Worm (Caenorhabditis elegans): ENCODE data around the gene F08G12.11.

Gene F08G12.11

ce11 chrX:11296683-11297365 lies 18.5 kb downstream of the F08G12.11 start, which contains the start of gene inx-2:
Gene inx-2 (minus strand): TSS chrX:11296733.
- TF ChIP-seq elt-2 (tag; optimal IDR thresholded peaks at IDR 0.05) (peak; percentile 44), K02D7.2 (tag; optimal IDR thresholded peaks at IDR 0.05) (no peak), ceh-31 (tag; optimal IDR thresholded peaks at IDR 0.05) (peak; percentile 36), ceh-34 (tag; optimal IDR thresholded peaks at IDR 0.05) (peak; percentile 19), pax-1 (tag; optimal IDR thresholded peaks at IDR 0.05) (peak; percentile 48), tbx-2 (tag; optimal IDR thresholded peaks at IDR 0.05) (peak; percentile 63), ceh-24 (tag; optimal IDR thresholded peaks at IDR 0.05) (no peak), ceh-30 (tag; optimal IDR thresholded peaks at IDR 0.05) (no peak), hlh-30 (tag; optimal IDR thresholded peaks at IDR 0.05; ENCODE audit: insufficient read depth) (peak; percentile 36), sdc-2 (tag; optimal IDR thresholded peaks at IDR 0.05) (peak; percentile 50)

DNA sequence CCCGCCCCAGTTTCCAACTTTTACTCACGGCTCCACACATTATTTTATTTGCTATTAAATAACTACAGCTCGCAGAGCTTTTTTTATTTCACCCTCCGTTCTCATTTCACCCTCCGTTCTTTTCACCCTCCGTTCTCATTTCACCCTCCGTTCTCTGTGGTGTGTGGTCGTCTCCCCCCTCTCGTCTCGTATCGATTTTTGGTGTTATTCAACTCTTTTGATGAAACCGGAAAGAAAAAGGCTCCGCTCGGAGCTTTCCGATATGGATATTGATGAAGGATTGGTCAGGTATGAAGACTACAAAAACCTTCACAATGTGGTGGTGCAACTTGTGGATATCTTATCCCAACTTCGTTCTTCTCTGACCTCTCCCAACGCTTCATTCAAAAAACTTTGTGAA lies 24.8 kb downstream of the F08G12.11 start:
- TF ChIP-seq pag-3 (tag; optimal IDR thresholded peaks at IDR 0.05; ENCODE audit: borderline replicate concordance) (no peak), nfya-1 (tag; optimal IDR thresholded peaks at IDR 0.05) (no peak), ceh-48 (tag; optimal IDR thresholded peaks at IDR 0.05) (peak; percentile 72)

DNA sequence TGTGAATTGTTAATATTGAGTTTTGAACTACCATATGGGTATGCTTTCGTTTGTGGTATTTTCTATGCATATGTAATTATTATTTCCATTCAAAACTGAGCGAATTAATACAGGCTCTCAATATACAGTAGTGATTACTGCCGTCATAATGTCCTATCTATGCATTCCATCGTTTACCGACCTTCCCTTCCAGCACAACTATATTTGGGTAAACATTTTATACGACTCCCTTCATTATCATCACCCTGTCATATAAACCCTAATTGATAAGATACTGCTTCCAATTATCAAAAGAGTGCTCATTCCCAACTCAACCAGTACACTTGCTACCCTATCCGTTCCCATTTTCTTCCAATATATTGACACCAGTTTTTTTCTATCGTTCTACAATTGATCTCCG lies 25.4 kb downstream of the F08G12.11 start:
- TF ChIP-seq elt-2 (tag; optimal IDR thresholded peaks at IDR 0.05) (peak; percentile 77), ets-4 (tag; optimal IDR thresholded peaks at IDR 0.05) (no peak), elt-4 (tag; optimal IDR thresholded peaks at IDR 0.05) (no peak), ztf-16 (tag; optimal IDR thresholded peaks at IDR 0.05) (no peak)

- TF ChIP-seq tbx-7 (tag; optimal IDR thresholded peaks at IDR 0.05) (no peak), hlh-30 (tag; optimal IDR thresholded peaks at IDR 0.05; ENCODE audit: insufficient read depth) (no peak), fax-1 (tag; optimal IDR thresholded peaks at IDR 0.05) (no peak)
These were observed 27.8 kb downstream of the F08G12.11 start, which contains the start of gene F38B2.4 for ce11 chrX:11287617-11288016. Gene F38B2.4 (minus strand): TSS chrX:11287717.

- no peak for TF ChIP-seq mec-3 (tag; optimal IDR thresholded peaks at IDR 0.05; ENCODE audit: borderline replicate concordance)
These were observed 29.1 kb downstream of the F08G12.11 start, which contains the start of gene F38B2.3 for ce11 chrX:11286246-11286645. Gene F38B2.3 (minus strand): TSS chrX:11286346.

DNA sequence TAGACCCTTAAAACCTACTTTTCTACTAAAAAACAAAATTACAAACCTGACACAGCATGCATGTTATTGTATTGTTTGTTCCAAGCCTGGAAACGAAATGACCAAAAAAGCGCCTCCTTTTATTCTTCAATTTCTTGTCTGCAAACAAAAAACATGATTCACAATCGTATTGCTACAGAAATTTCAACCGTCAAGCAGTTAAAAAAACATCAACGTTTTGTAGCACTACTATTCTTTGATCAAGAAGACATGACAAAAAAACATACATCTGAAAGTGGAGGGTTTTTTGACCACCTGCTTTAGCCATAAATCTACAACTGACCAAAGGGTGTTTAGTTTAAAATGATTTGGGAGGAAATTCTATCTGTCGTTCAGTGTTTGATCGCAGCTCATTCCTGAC lies 34.2 kb downstream of the F08G12.11 start, which contains the start of gene F38B2.6:
TSS of gene F38B2.6 (minus strand) at position 101 of the 400 bp plus-strand sequence.
- TF ChIP-seq ztf-16 (tag; optimal IDR thresholded peaks at IDR 0.05), result no peak

DNA sequence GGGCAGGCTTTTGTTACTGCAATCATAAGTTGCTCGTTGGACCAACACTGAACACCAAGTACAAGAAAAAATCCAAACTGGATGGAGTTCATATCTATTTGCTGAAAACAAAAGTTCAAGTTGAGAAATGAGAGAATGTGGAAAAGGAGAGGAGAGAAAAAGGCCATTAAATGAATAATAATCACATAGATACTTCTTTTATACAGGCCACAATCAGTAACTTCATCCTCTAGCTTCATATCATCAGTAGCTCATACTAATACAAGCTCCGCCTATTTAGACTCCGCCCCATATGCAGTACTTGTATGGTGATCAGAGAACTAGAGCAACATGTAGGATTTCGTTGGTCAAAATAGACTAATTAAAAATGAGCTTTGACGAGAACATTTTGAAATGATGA lies 36.1 kb downstream of the F08G12.11 start, which contains the start of gene F38B2.2:
TSS of gene F38B2.2 (minus strand) at position 101 of the 400 bp plus-strand sequence.
- TF ChIP-seq ceh-2 (tag; optimal IDR thresholded peaks at IDR 0.05) (no peak), eyg-1 (tag; optimal IDR thresholded peaks at IDR 0.05) (no peak), npax-4 (tag; optimal IDR thresholded peaks at IDR 0.05) (no peak), fkh-6 (tag; optimal IDR thresholded peaks at IDR 0.05) (no peak), ets-4 (tag; optimal IDR thresholded peaks at IDR 0.05) (no peak), tbx-2 (tag; optimal IDR thresholded peaks at IDR 0.05) (no peak), K02D7.2 (tag; optimal IDR thresholded peaks at IDR 0.05) (no peak), syd-9 (tag; optimal IDR thresholded peaks at IDR 0.05) (no peak), ceh-48 (tag; optimal IDR thresholded peaks at IDR 0.05) (no peak), ceh-18 (tag; optimal IDR thresholded peaks at IDR 0.05) (no peak), ceh-19 (GFP tag; optimal IDR thresholded peaks at IDR 0.05) (no peak), dmd-4 (tag; optimal IDR thresholded peaks at IDR 0.05; ENCODE audit: borderline replicate concordance) (no peak), fax-1 (tag; optimal IDR thresholded peaks at IDR 0.05) (no peak)
